Fruit fly (Drosophila melanogaster): ENCODE measurements around the gene Spn75F.

dm6 chr3L:19168717-19169436 lies 39.4 kb upstream of the Spn75F start:
- TF ChIP-seq CG14711 (tag; optimal IDR thresholded peaks at IDR 0.05), result no peak
- TF ChIP-seq cnc (optimal IDR thresholded peaks at IDR 0.05), result no peak
- no peak for TF ChIP-seq kay (GFP tag; ENCODE audit: borderline replicate concordance)
- TF ChIP-seq CG5204 (GFP tag; optimal IDR thresholded peaks at IDR 0.05), result no peak
- no peak for TF ChIP-seq tj (GFP tag; optimal IDR thresholded peaks at IDR 0.05)
- TF ChIP-seq bab1 (GFP tag; optimal IDR thresholded peaks at IDR 0.05), result no peak
- TF ChIP-seq cic (GFP tag; optimal IDR thresholded peaks at IDR 0.05), result no peak
- no peak for TF ChIP-seq CG7101 (tag; optimal IDR thresholded peaks at IDR 0.05)
- no peak for TF ChIP-seq Hr96 (GFP tag; optimal IDR thresholded peaks at IDR 0.05)
- no peak for TF ChIP-seq CG11617 (GFP tag; optimal IDR thresholded peaks at IDR 0.05)
- no peak for TF ChIP-seq ovo (GFP tag; optimal IDR thresholded peaks at IDR 0.05)
